Worm (Caenorhabditis elegans) whole organism, L4 larva: Measurements from ENCODE around the gene nduf-9.

ENCODE experiments used
- R02D3.7 ChIP-seq: fragments of 150-350 bp; sonication (generic microtip); optimal IDR thresholded peaks from 3 replicates; lab custom pipeline; 2014; ENCODE audit warnings: missing biosample characterization, missing genetic modification characterization
- Y75B8A.6 ChIP-seq: fragments of 200-800 bp; sonication (Bioruptor generic); IDR thresholded peaks from 2 replicates; pipeline ENCODE4 v1.3.6; 2022; ENCODE audit warnings: missing genetic modification reagents, missing genetic modification characterization, missing compliant biosample characterization
- ceh-32 ChIP-seq: sonication (generic microtip); optimal IDR thresholded peaks from 2 replicates; lab custom pipeline; 2016; ENCODE audit warnings: mild to moderate bottlenecking, missing genetic modification characterization, missing compliant biosample characterization; ENCODE audit not compliant: poor library complexity
- daf-19 ChIP-seq: fragments of 200-800 bp; sonication (Bioruptor generic); conservative IDR thresholded peaks from 2 replicates; pipeline ENCODE4 v1.3.6; 2022; ENCODE audit warnings: missing genetic modification characterization, missing compliant biosample characterization
- egl-27 ChIP-seq: sonication (generic microtip); optimal IDR thresholded peaks from 3 replicates; lab custom pipeline; 2017; ENCODE audit warnings: missing biosample characterization, missing genetic modification reagents, missing genetic modification characterization
- gei-8 ChIP-seq: fragments of 200-800 bp; sonication (Bioruptor generic); optimal IDR thresholded peaks from 2 replicates; lab custom pipeline; 2018; ENCODE audit warnings: mild to moderate bottlenecking, missing genetic modification characterization, missing compliant biosample characterization
- lin-15B ChIP-seq: fragments of 150-350 bp; sonication (generic microtip); optimal IDR thresholded peaks from 3 replicates; lab custom pipeline; 2014; ENCODE audit warnings: missing biosample characterization, missing genetic modification characterization
- lin-39 ChIP-seq: fragments of 150-350 bp; optimal IDR thresholded peaks from 2 replicates; lab custom pipeline; 2014; ENCODE audit warnings: missing biosample characterization, missing genetic modification reagents, missing genetic modification characterization
- nhr-41 ChIP-seq: fragments of 200-800 bp; sonication (Bioruptor generic); IDR thresholded peaks from 2 replicates; pipeline ENCODE4 v1.3.6; 2022; ENCODE audit warnings: missing genetic modification reagents, missing genetic modification characterization, missing compliant biosample characterization
- unc-62 ChIP-seq, 3 experiments: fragments of 150-350 bp in 1 of 3; sonication (generic microtip); optimal IDR thresholded peaks in 2 of 3; peaks in 1 of 3; 1 replicate in 1 of 3; 2 replicates in 2 of 3; lab custom pipeline; 2014 to 2017; ENCODE audit warnings: missing biosample characterization in 3 of 3, missing genetic modification characterization in 3 of 3, missing genetic modification reagents in 3 of 3, missing genotype in 1 of 3

DNA sequence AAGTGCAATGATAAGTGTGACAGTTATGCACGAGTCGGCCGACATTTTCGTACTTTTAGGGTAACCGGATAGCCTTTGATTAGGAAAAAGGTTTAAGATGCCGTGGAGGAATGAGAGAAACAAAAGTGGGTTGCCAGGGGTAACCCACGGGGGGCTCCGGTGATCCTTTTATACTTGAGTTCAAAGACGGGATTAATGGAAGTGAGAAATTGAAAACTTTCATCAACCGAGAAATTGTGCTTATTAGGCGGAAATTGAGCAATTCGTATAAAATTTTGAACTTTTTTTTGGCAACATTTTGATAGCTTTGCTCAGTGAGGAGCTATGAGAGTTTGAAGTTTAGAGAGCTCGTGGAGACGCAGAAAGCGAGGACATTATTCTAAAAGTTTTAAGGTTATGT is 7.2 kb upstream of the nduf-9 start, which contains the start of gene Y53G8AM.4:
- TF ChIP-seq lin-15B (tag; lab: Kevin White, UChicago) = no peak
- TF ChIP-seq gei-8 = no peak
- no peak for TF ChIP-seq lin-39
- TF ChIP-seq ceh-32 = no peak
- TF ChIP-seq daf-19 (GFP tag; lab: Robert Waterston, UW) = no peak
- no peak for TF ChIP-seq nhr-41 (GFP tag; lab: Robert Waterston, UW)
- TF ChIP-seq egl-27 = no peak
- no peak for TF ChIP-seq Y75B8A.6
- TF ChIP-seq unc-62 (GFP tag; optimal IDR thresholded peaks at IDR 0.05 in 1 of 2; lab: Kevin White, UChicago) = peak in 1 of 2 experiments; percentile 75
- no peak for TF ChIP-seq unc-62 (tag; optimal IDR thresholded peaks at IDR 0.05; lab: Kevin White, UChicago)
- TF ChIP-seq R02D3.7 = no peak
